Fruit fly (Drosophila melanogaster) whole organism, embryonic: ENCODE data around the gene CG8301.

Source experiments
- BEAF-32 ChIP-seq: fragments of 200-800 bp; sonication (Bioruptor generic); optimal IDR thresholded peaks from 3 replicates; lab custom pipeline; 2017; ENCODE audit warnings: missing biosample characterization, missing genetic modification characterization, mild to moderate bottlenecking, moderate library complexity, missing genetic modification reagents
- CG10366 ChIP-seq: fragments of 200-800 bp; sonication (Bioruptor generic); IDR thresholded peaks from 2 replicates; pipeline ENCODE4 v1.3.6; 2022; ENCODE audit warnings: missing biosample characterization, missing genetic modification characterization
- CG11723 ChIP-seq: fragments of 200-800 bp; sonication (Bioruptor generic); optimal IDR thresholded peaks from 2 replicates; lab custom pipeline; 2017; ENCODE audit warnings: missing biosample characterization, mild to moderate bottlenecking, missing genetic modification characterization
- CG12391 ChIP-seq: fragments of 200-800 bp; sonication (Bioruptor generic); optimal IDR thresholded peaks from 3 replicates; lab custom pipeline; 2018; ENCODE audit warnings: missing biosample characterization, mild to moderate bottlenecking, missing genetic modification characterization, moderate library complexity
- CG15601 ChIP-seq: fragments of 200-800 bp; sonication (Bioruptor generic); optimal IDR thresholded peaks from 3 replicates; lab custom pipeline; 2019; ENCODE audit warnings: missing biosample characterization, mild to moderate bottlenecking, missing genetic modification characterization, moderate library complexity
- CG1603 ChIP-seq: fragments of 200-800 bp; sonication (Bioruptor generic); optimal IDR thresholded peaks from 2 replicates; lab custom pipeline; 2019; ENCODE audit warnings: missing biosample characterization, mild to moderate bottlenecking, missing genetic modification characterization, moderate library complexity
- CG17912 ChIP-seq: fragments of 200-800 bp; sonication (Bioruptor generic); optimal IDR thresholded peaks from 2 replicates; lab custom pipeline; 2018; ENCODE audit warnings: missing biosample characterization, mild to moderate bottlenecking, missing genetic modification characterization
- CG2678 ChIP-seq: fragments of 200-800 bp; sonication (Bioruptor generic); optimal IDR thresholded peaks from 3 replicates; lab custom pipeline; 2019; ENCODE audit warnings: missing biosample characterization, mild to moderate bottlenecking, missing genetic modification characterization, moderate library complexity
- CG30020 ChIP-seq: fragments of 200-800 bp; optimal IDR thresholded peaks from 2 replicates; lab custom pipeline; 2019; ENCODE audit warnings: missing biosample characterization, mild to moderate bottlenecking, missing genetic modification characterization, moderate library complexity
- CG32772 ChIP-seq: fragments of 200-800 bp; sonication (Bioruptor generic); IDR thresholded peaks from 2 replicates; pipeline ENCODE4 v1.3.6; 2022; ENCODE audit warnings: missing biosample characterization, missing genetic modification characterization
- CG33557 ChIP-seq: fragments of 200-800 bp; sonication (Bioruptor generic); optimal IDR thresholded peaks from 2 replicates; lab custom pipeline; 2019; ENCODE audit warnings: missing biosample characterization, mild to moderate bottlenecking, missing genetic modification characterization, moderate library complexity
- CG3407 ChIP-seq: fragments of 200-800 bp; sonication (Bioruptor generic); optimal IDR thresholded peaks from 2 replicates; lab custom pipeline; 2018; ENCODE audit warnings: missing biosample characterization, mild to moderate bottlenecking, missing genetic modification characterization
- CG4404 ChIP-seq: fragments of 200-800 bp; sonication (Bioruptor generic); IDR thresholded peaks from 2 replicates; pipeline ENCODE4 v1.3.6; 2022; ENCODE audit warnings: missing biosample characterization, missing genetic modification characterization
- CG4854 ChIP-seq: fragments of 200-800 bp; sonication (Bioruptor generic); optimal IDR thresholded peaks from 2 replicates; lab custom pipeline; 2016; ENCODE audit warnings: missing biosample characterization, missing genetic modification characterization, inconsistent platforms
- CG7357 ChIP-seq: fragments of 200-800 bp; sonication (Bioruptor generic); IDR thresholded peaks from 3 replicates; pipeline ENCODE4 v1.3.6; 2022; ENCODE audit warnings: missing biosample characterization, missing genetic modification characterization
- CG7556 ChIP-seq: fragments of 200-800 bp; sonication (Bioruptor generic); optimal IDR thresholded peaks from 2 replicates; lab custom pipeline; 2017; ENCODE audit warnings: missing biosample characterization, mild to moderate bottlenecking, missing genetic modification characterization
- CG7987 ChIP-seq: fragments of 200-800 bp; sonication (Bioruptor generic); optimal IDR thresholded peaks from 2 replicates; lab custom pipeline; 2018; ENCODE audit warnings: missing biosample characterization, mild to moderate bottlenecking, missing genetic modification characterization, moderate library complexity
- D19A ChIP-seq: fragments of 200-800 bp; optimal IDR thresholded peaks from 3 replicates; lab custom pipeline; 2019; ENCODE audit warnings: missing biosample characterization, mild to moderate bottlenecking, missing genetic modification characterization, moderate library complexity
- Dref ChIP-seq: fragments of 200-800 bp; sonication (Bioruptor generic); IDR thresholded peaks from 2 replicates; pipeline ENCODE4 v1.3.6; 2022; ENCODE audit warnings: missing biosample characterization, missing genetic modification characterization
- Drgx ChIP-seq: fragments of 200-800 bp; sonication (Bioruptor generic); IDR thresholded peaks from 2 replicates; pipeline ENCODE4 v1.3.6; 2022; ENCODE audit warnings: missing biosample characterization, missing genetic modification characterization
- Gsc ChIP-seq: fragments of 200-800 bp; sonication (Bioruptor generic); IDR thresholded peaks from 2 replicates; pipeline ENCODE4 v1.3.6; 2022; ENCODE audit warnings: missing biosample characterization, missing genetic modification characterization
- Kr ChIP-seq: fragments of 200-800 bp; sonication (Bioruptor generic); optimal IDR thresholded peaks from 2 replicates; lab custom pipeline; 2017; ENCODE audit warnings: missing biosample characterization, mild to moderate bottlenecking, missing genetic modification characterization
- Ptx1 ChIP-seq: fragments of 200-800 bp; sonication (Bioruptor generic); IDR thresholded peaks from 2 replicates; pipeline ENCODE4 v1.3.6; 2022; ENCODE audit warnings: missing biosample characterization, missing genetic modification characterization
- Ssrp ChIP-seq: fragments of 200-800 bp; sonication (Bioruptor generic); optimal IDR thresholded peaks from 2 replicates; lab custom pipeline; 2018; ENCODE audit warnings: missing biosample characterization, mild to moderate bottlenecking, missing genetic modification characterization, moderate library complexity
- Stat92E ChIP-seq, 3 experiments: fragments of >200 bp in 2 of 3; fragments of 200-800 bp in 1 of 3; sonication (Bioruptor generic) in 1 of 3; optimal IDR thresholded peaks; 2 replicates each; lab custom pipeline; 2017 to 2019; ENCODE audit warnings: missing biosample characterization in 3 of 3, missing genetic modification characterization in 3 of 3, mild to moderate bottlenecking in 1 of 3, moderate library complexity in 1 of 3
- abd-A ChIP-seq: fragments of 200-800 bp; sonication (Bioruptor generic); optimal IDR thresholded peaks from 3 replicates; lab custom pipeline; 2019; ENCODE audit warnings: missing biosample characterization, mild to moderate bottlenecking, missing genetic modification characterization, moderate library complexity
- ara ChIP-seq: fragments of 200-800 bp; sonication (Bioruptor generic); IDR thresholded peaks from 2 replicates; pipeline ENCODE4 v1.3.6; 2022; ENCODE audit warnings: missing biosample characterization, missing genetic modification characterization
- az2 ChIP-seq: fragments of 200-800 bp; sonication (Bioruptor generic); optimal IDR thresholded peaks from 3 replicates; lab custom pipeline; 2016; ENCODE audit warnings: missing biosample characterization, missing genetic modification characterization
- bab2 ChIP-seq: fragments of 200-800 bp; sonication (Bioruptor generic); optimal IDR thresholded peaks from 2 replicates; lab custom pipeline; 2016; ENCODE audit warnings: missing biosample characterization, missing genetic modification characterization
- chif ChIP-seq, 2 experiments: fragments of 200-800 bp; sonication (Bioruptor generic); optimal IDR thresholded peaks; 3 replicates each; lab custom pipeline; 2016; ENCODE audit warnings: missing biosample characterization in 2 of 2, missing genetic modification characterization in 2 of 2
- chm ChIP-seq: fragments of 200-800 bp; sonication (Bioruptor generic); IDR thresholded peaks from 2 replicates; pipeline ENCODE4 v1.3.6; 2022; ENCODE audit warnings: missing biosample characterization, missing genetic modification characterization
- croc ChIP-seq: fragments of 200-800 bp; sonication (Bioruptor generic); conservative IDR thresholded peaks from 3 replicates; pipeline ENCODE4 v1.3.6; 2022; ENCODE audit warnings: missing biosample characterization, missing genetic modification characterization
- crol ChIP-seq: fragments of 200-800 bp; sonication (Bioruptor generic); IDR thresholded peaks from 2 replicates; pipeline ENCODE4 v1.3.6; 2022; ENCODE audit warnings: missing biosample characterization, missing genetic modification characterization
- dmrt99B ChIP-seq: fragments of 200-800 bp; sonication (Bioruptor generic); optimal IDR thresholded peaks from 2 replicates; lab custom pipeline; 2018; ENCODE audit warnings: missing biosample characterization, mild to moderate bottlenecking, missing genetic modification characterization, moderate library complexity
- eyg ChIP-seq: fragments of 200-800 bp; sonication (Bioruptor generic); optimal IDR thresholded peaks from 3 replicates; lab custom pipeline; 2016; ENCODE audit warnings: missing biosample characterization, missing genetic modification characterization
- lab ChIP-seq: fragments of 200-800 bp; sonication (Bioruptor generic); optimal IDR thresholded peaks from 3 replicates; lab custom pipeline; 2017; ENCODE audit warnings: missing biosample characterization, missing genetic modification characterization, mild to moderate bottlenecking, moderate library complexity, missing genetic modification reagents
- lola ChIP-seq, 3 experiments: fragments of >200 bp in 2 of 3; fragments of 200-800 bp in 1 of 3; sonication (Bioruptor generic) in 1 of 3; optimal IDR thresholded peaks; 2 replicates each; lab custom pipeline; 2017 to 2019; ENCODE audit warnings: missing biosample characterization in 3 of 3, missing genetic modification characterization in 3 of 3, mild to moderate bottlenecking in 1 of 3, moderate library complexity in 1 of 3
- mam ChIP-seq: fragments of 200-800 bp; sonication (Bioruptor generic); optimal IDR thresholded peaks from 3 replicates; lab custom pipeline; 2016; ENCODE audit warnings: missing biosample characterization, missing genetic modification characterization
- otp ChIP-seq: fragments of 200-800 bp; sonication (Bioruptor generic); IDR thresholded peaks from 3 replicates; pipeline ENCODE4, ENCODE4 v1.3.6; 2022; ENCODE audit warnings: missing biosample characterization, missing genetic modification characterization
- pan ChIP-seq, 4 experiments: fragments of >200 bp in 3 of 4; fragments of 200-800 bp in 1 of 4; sonication (Bioruptor generic) in 1 of 4; optimal IDR thresholded peaks in 3 of 4; IDR thresholded peaks in 1 of 4; 2 replicates each; pipeline versions ENCODE4 v1.3.6 to Lab custom; 2017 to 2022; ENCODE audit warnings: missing biosample characterization in 2 of 4, missing genetic modification characterization in 2 of 4, mixed read lengths in 1 of 4
- pros ChIP-seq: fragments of 200-800 bp; sonication (Bioruptor generic); optimal IDR thresholded peaks from 3 replicates; lab custom pipeline; 2019; ENCODE audit warnings: missing biosample characterization, mild to moderate bottlenecking, missing genetic modification characterization, moderate library complexity
- row ChIP-seq: fragments of 200-800 bp; sonication (Bioruptor generic); IDR thresholded peaks from 3 replicates; pipeline ENCODE4 v1.3.6; 2022; ENCODE audit warnings: missing biosample characterization, missing genetic modification characterization
- sisA ChIP-seq: fragments of 200-800 bp; sonication (Bioruptor generic); IDR thresholded peaks from 2 replicates; pipeline ENCODE4 v1.3.6; 2022; ENCODE audit warnings: missing biosample characterization, missing genetic modification characterization
- sob ChIP-seq: fragments of 200-800 bp; sonication (Bioruptor generic); IDR thresholded peaks from 2 replicates; pipeline ENCODE4 v1.3.6; 2022; ENCODE audit warnings: missing biosample characterization, missing genetic modification characterization
- tio ChIP-seq: fragments of 200-800 bp; sonication (Bioruptor generic); optimal IDR thresholded peaks from 2 replicates; lab custom pipeline; 2017; ENCODE audit warnings: missing biosample characterization, missing genetic modification characterization, inconsistent platforms
- toy ChIP-seq: fragments of 200-800 bp; sonication (Bioruptor generic); IDR thresholded peaks from 2 replicates; pipeline ENCODE4 v1.3.6; 2022; ENCODE audit warnings: missing biosample characterization, missing genetic modification characterization
- trem ChIP-seq: fragments of 200-800 bp; optimal IDR thresholded peaks from 3 replicates; lab custom pipeline; 2019; ENCODE audit warnings: missing biosample characterization, mild to moderate bottlenecking, missing genetic modification characterization, moderate library complexity
- vvl ChIP-seq: fragments of 200-800 bp; sonication (Bioruptor generic); IDR thresholded peaks from 2 replicates; pipeline ENCODE4 v1.3.6; 2022; ENCODE audit warnings: missing biosample characterization, missing genetic modification characterization
- zf30C ChIP-seq: fragments of 200-800 bp; sonication (Bioruptor generic); optimal IDR thresholded peaks from 3 replicates; lab custom pipeline; 2018; ENCODE audit warnings: missing biosample characterization, mild to moderate bottlenecking, missing genetic modification characterization

Gene CG8301

dm6 chr3R:9605084-9605483, 24.0 kb downstream of the CG8301 start (continued):
- TF ChIP-seq Dref (GFP tag; lab: Robert Waterston, UW) (no peak), CG1603 (tag; lab: Kevin White, UChicago) (peak; percentile 77), trem (tag; lab: Kevin White, UChicago) (peak; percentile 41), lab (GFP tag; lab: Kevin White, UChicago) (peak; percentile 2), CG4854 (GFP tag; lab: Kevin White, UChicago) (no peak), otp (GFP tag; lab: Robert Waterston, UW) (peak; percentile 54; the same call in 1 of the 3 replicates), Drgx (GFP tag; lab: Robert Waterston, UW) (peak; percentile 46; the same call in 1 of the 2 replicates), sisA (no peak), CG10366 (no peak), toy (GFP tag; lab: Robert Waterston, UW) (no peak), CG30020 (tag; lab: Kevin White, UChicago) (no peak), CG32772 (no peak), bab2 (GFP tag; lab: Kevin White, UChicago) (peak; percentile 36), croc (peak; percentile 48; the same call in 2 of the 3 replicates), CG2678 (tag; lab: Kevin White, UChicago) (peak; percentile 23), sob (no peak), CG12391 (tag; lab: Kevin White, UChicago) (peak; percentile 38), CG4404 (GFP tag; lab: Robert Waterston, UW) (peak; percentile 35; the same call in 1 of the 2 replicates), Stat92E (GFP tag; optimal IDR thresholded peaks at IDR 0.05; lab: Kevin White, UChicago) (peak in 1 of 3 experiments; percentile 30), BEAF-32 (no peak), ara (peak; percentile 73), Gsc (no peak), crol (GFP tag; lab: Robert Waterston, UW) (peak; percentile 29; the same call in 1 of the 2 replicates), pan (optimal IDR thresholded peaks at IDR 0.05; lab: Kevin White, UChicago) (no peak), pan (GFP tag; optimal IDR thresholded peaks at IDR 0.05 in 1 of 2, IDR thresholded peaks at IDR 0.05 in 1 of 2) (peak in 1 of 2 experiments; percentile 47), dmrt99B (tag; lab: Kevin White, UChicago) (peak; percentile 13), CG15601 (tag; lab: Kevin White, UChicago) (peak; percentile 24), lola (GFP tag; optimal IDR thresholded peaks at IDR 0.05; lab: Kevin White, UChicago) (peak in 1 of 3 experiments; percentile 71), CG3407 (GFP tag; lab: Kevin White, UChicago) (peak; percentile 24), Ptx1 (0 out of 2 replicates have a peak, but pooled peaks have one; percentile 10), az2 (GFP tag; lab: Kevin White, UChicago) (peak; percentile 31), tio (GFP tag; lab: Kevin White, UChicago) (peak; percentile 43), Kr (no peak), zf30C (GFP tag; lab: Kevin White, UChicago) (peak; percentile 77), Ssrp (tag; lab: Kevin White, UChicago) (peak; percentile 51), CG11723 (GFP tag; lab: Kevin White, UChicago) (peak; percentile 1), CG7987 (GFP tag; lab: Kevin White, UChicago) (no peak), chm (GFP tag; lab: Robert Waterston, UW) (peak; percentile 63; the same call in 1 of the 2 replicates), CG17912 (no peak), CG33557 (GFP tag; lab: Kevin White, UChicago) (peak; percentile 56), vvl (peak; percentile 61; the same call in 1 of the 2 replicates), eyg (GFP tag; lab: Kevin White, UChicago) (no peak), mam (GFP tag; lab: Kevin White, UChicago) (no peak), CG7556 (GFP tag; lab: Kevin White, UChicago) (no peak), chif (GFP tag; optimal IDR thresholded peaks at IDR 0.05; lab: Kevin White, UChicago) (peak; percentile 55 to 69), CG7357 (peak; percentile 20; the same call in 1 of the 3 replicates), abd-A (tag; lab: Kevin White, UChicago) (no peak), row (GFP tag; lab: Robert Waterston, UW) (peak; percentile 43; the same call in 2 of the 3 replicates), pros (GFP tag; lab: Kevin White, UChicago) (peak; percentile 38), D19A (tag; lab: Kevin White, UChicago) (peak; percentile 50)
